Worm (Caenorhabditis elegans) whole organism, L3 larva: ENCODE measurements around the gene pgm-2.

Experiments used
- ceh-82 ChIP-seq: fragments of 150-350 bp; optimal IDR thresholded peaks from 2 replicates; lab custom pipeline; 2014; ENCODE audit warnings: missing biosample characterization, missing genetic modification characterization
- ceh-9 ChIP-seq: sonication (generic microtip); optimal IDR thresholded peaks from 2 replicates; lab custom pipeline; 2018; ENCODE audit warnings: missing biosample characterization, missing genetic modification characterization
- fkh-10 ChIP-seq: sonication (generic microtip); optimal IDR thresholded peaks from 2 replicates; lab custom pipeline; 2017; ENCODE audit warnings: missing biosample characterization, missing genetic modification reagents, missing genetic modification characterization
- fos-1 ChIP-seq: fragments of 150-350 bp; optimal IDR thresholded peaks from 2 replicates; lab custom pipeline; 2014; ENCODE audit warnings: missing biosample characterization, missing genetic modification characterization
- jun-1 ChIP-seq: fragments of 150-350 bp; optimal IDR thresholded peaks from 2 replicates; lab custom pipeline; 2014; ENCODE audit warnings: missing biosample characterization, missing genetic modification reagents, missing genetic modification characterization
- mdl-1 ChIP-seq: fragments of 150-350 bp; optimal IDR thresholded peaks from 2 replicates; lab custom pipeline; 2014; ENCODE audit warnings: missing biosample characterization, missing genetic modification characterization
- nhr-25 ChIP-seq: sonication (generic microtip); optimal IDR thresholded peaks from 2 replicates; lab custom pipeline; 2017; ENCODE audit warnings: missing biosample characterization, missing genetic modification characterization
- nhr-28 ChIP-seq: fragments of 150-350 bp; optimal IDR thresholded peaks from 2 replicates; lab custom pipeline; 2014; ENCODE audit warnings: missing biosample characterization, missing genetic modification characterization
- nhr-77 ChIP-seq: fragments of 150-350 bp; optimal IDR thresholded peaks from 2 replicates; lab custom pipeline; 2014; ENCODE audit warnings: missing biosample characterization, missing genetic modification characterization
- tbx-2 ChIP-seq: sonication (generic microtip); optimal IDR thresholded peaks from 2 replicates; lab custom pipeline; 2016; ENCODE audit warnings: mild to moderate bottlenecking, missing genetic modification characterization, missing compliant biosample characterization
- unc-39 ChIP-seq: sonication (generic microtip); optimal IDR thresholded peaks from 4 replicates; lab custom pipeline; 2017; ENCODE audit warnings: missing biosample characterization, missing genetic modification characterization
- ztf-11 ChIP-seq: fragments of 150-350 bp; optimal IDR thresholded peaks from 2 replicates; lab custom pipeline; 2014; ENCODE audit warnings: missing biosample characterization, missing genetic modification characterization

ce11 chrIII:13268856-13269255 is 30.3 kb upstream of the pgm-2 start, which contains the start of gene cpf-2:
- TF ChIP-seq nhr-77 (no peak), tbx-2 (tag; lab: Kevin White, UChicago) (peak; percentile 66), mdl-1 (tag; lab: Kevin White, UChicago) (no peak), fkh-10 (GFP tag; lab: Kevin White, UChicago) (no peak), ztf-11 (tag; lab: Kevin White, UChicago) (no peak), nhr-28 (tag; lab: Kevin White, UChicago) (no peak), ceh-9 (tag; lab: Kevin White, UChicago) (no peak), fos-1 (no peak), jun-1 (tag; lab: Kevin White, UChicago) (peak; percentile 2), unc-39 (no peak), nhr-25 (peak; percentile 36), ceh-82 (tag; lab: Kevin White, UChicago) (peak; percentile 39)
